Fruit fly (Drosophila melanogaster) whole organism, adult: ENCODE data around the gene CG12253.

Source experiments
- CG11617 ChIP-seq: fragments of 200-800 bp; sonication (Bioruptor generic); optimal IDR thresholded peaks from 2 replicates; lab custom pipeline; 2017; ENCODE audit warnings: mild to moderate bottlenecking, missing biosample characterization, missing genetic modification reagents, missing genetic modification characterization
- CG5204 ChIP-seq: fragments of 200-800 bp; sonication (Bioruptor generic); optimal IDR thresholded peaks from 2 replicates; lab custom pipeline; 2016; ENCODE audit warnings: missing biosample characterization, missing genetic modification characterization
- CG7045 ChIP-seq: fragments of 200-800 bp; sonication (Bioruptor generic); optimal IDR thresholded peaks from 2 replicates; lab custom pipeline; 2017; ENCODE audit warnings: missing biosample characterization, mild to moderate bottlenecking, missing genetic modification characterization
- bab1 ChIP-seq: fragments of 200-800 bp; sonication (Bioruptor generic); optimal IDR thresholded peaks from 3 replicates; lab custom pipeline; 2019; ENCODE audit warnings: missing biosample characterization, mild to moderate bottlenecking, missing genetic modification characterization, moderate library complexity
- cic ChIP-seq: fragments of 200-800 bp; sonication (Bioruptor generic); optimal IDR thresholded peaks from 2 replicates; lab custom pipeline; 2017; ENCODE audit warnings: missing biosample characterization, mild to moderate bottlenecking, missing genetic modification characterization, moderate library complexity
- cnc ChIP-seq, 2 experiments: fragments of >200 bp; optimal IDR thresholded peaks; 2 replicates each; lab custom pipeline; 2017
- kay ChIP-seq: fragments of 200-800 bp; sonication (Bioruptor generic); peaks from one replicate; lab custom pipeline; 2016; ENCODE audit warnings: missing biosample characterization, missing genetic modification characterization, borderline replicate concordance
- pad ChIP-seq: fragments of 200-800 bp; sonication (Bioruptor generic); optimal IDR thresholded peaks from 3 replicates; lab custom pipeline; 2017; ENCODE audit warnings: missing biosample characterization, missing genetic modification characterization, mild to moderate bottlenecking, moderate library complexity, missing genetic modification reagents
- toe ChIP-seq: fragments of 200-800 bp; sonication (Bioruptor generic); optimal IDR thresholded peaks from 2 replicates; lab custom pipeline; 2016; ENCODE audit warnings: missing biosample characterization, missing genetic modification characterization

- no peak for TF ChIP-seq kay (GFP tag; lab: Kevin White, UChicago)
- TF ChIP-seq cic (GFP tag; lab: Kevin White, UChicago) = no peak
- TF ChIP-seq CG7045 (GFP tag; lab: Kevin White, UChicago) = no peak
- no peak for TF ChIP-seq CG11617 (GFP tag; lab: Kevin White, UChicago)
- no peak for TF ChIP-seq toe (GFP tag; lab: Kevin White, UChicago)
- TF ChIP-seq bab1 = no peak
- no peak for TF ChIP-seq cnc (optimal IDR thresholded peaks at IDR 0.05; lab: Kevin White, UChicago)
- no peak for TF ChIP-seq pad (GFP tag; lab: Kevin White, UChicago)
- TF ChIP-seq CG5204 = no peak
Measured at dm6 chr2L:10975193-10975592, 12.4 kb upstream of the CG12253 start, which contains the start of gene abo.
